Worm (Caenorhabditis elegans): Measurements from ENCODE around the gene rnp-4.
A peak's percentile ranks its signal among the peaks of the same experiment; 100 is the strongest.

rnp-4 gene

ce11 chrIII:4417956-4418355 lies 11.9 kb downstream of the rnp-4 start, which contains the start of the genes R07E5.19 and pdcd-2:
Gene R07E5.19 (minus strand): TSS chrIII:4418056.
Gene pdcd-2 (minus strand): TSS chrIII:4418057.
- no peak for TF ChIP-seq mbf-1 (tag; optimal IDR thresholded peaks at IDR 0.05)
- no peak for TF ChIP-seq nhr-77 (tag; optimal IDR thresholded peaks at IDR 0.05)
- no peak for TF ChIP-seq sem-4 (tag; optimal IDR thresholded peaks at IDR 0.05)
- TF ChIP-seq nhr-6 (tag; optimal IDR thresholded peaks at IDR 0.05), result no peak
- TF ChIP-seq ZK546.5 (tag; optimal IDR thresholded peaks at IDR 0.05), result no peak
- TF ChIP-seq aly-2 (tag; optimal IDR thresholded peaks at IDR 0.05), result no peak
- TF ChIP-seq nhr-23 (tag; optimal IDR thresholded peaks at IDR 0.05), result no peak
- no peak for TF ChIP-seq ceh-82 (tag; optimal IDR thresholded peaks at IDR 0.05)
- no peak for TF ChIP-seq ama-1 (optimal IDR thresholded peaks at IDR 0.05)
- TF ChIP-seq elt-3 (tag; optimal IDR thresholded peaks at IDR 0.05), result no peak
- no peak for TF ChIP-seq ztf-4 (tag; optimal IDR thresholded peaks at IDR 0.05)
- no peak for TF ChIP-seq mdl-1 (tag; optimal IDR thresholded peaks at IDR 0.05)
- no peak for TF ChIP-seq alr-1 (tag; optimal IDR thresholded peaks at IDR 0.05)
- no peak for TF ChIP-seq lin-39 (tag; optimal IDR thresholded peaks at IDR 0.05)
- TF ChIP-seq sma-3 (GFP tag; optimal IDR thresholded peaks at IDR 0.05), result no peak
- TF ChIP-seq skn-1 (tag; optimal IDR thresholded peaks at IDR 0.05), result no peak
- TF ChIP-seq Y55F3AM.14 (GFP tag; optimal IDR thresholded peaks at IDR 0.05), result no peak

- TF ChIP-seq ztf-1 (GFP tag; conservative IDR thresholded peaks at IDR 0.05) (no peak), lin-13 (GFP tag; optimal IDR thresholded peaks at IDR 0.05) (peak; percentile 52), unc-39 (tag; optimal IDR thresholded peaks at IDR 0.05) (no peak), ceh-82 (tag; optimal IDR thresholded peaks at IDR 0.05) (no peak), mab-5 (tag; optimal IDR thresholded peaks at IDR 0.05) (peak; percentile 6), R02D3.7 (tag; optimal IDR thresholded peaks at IDR 0.05) (no peak), unc-55 (GFP tag; optimal IDR thresholded peaks at IDR 0.05) (peak; percentile 62), F13H6.1 (tag; optimal IDR thresholded peaks at IDR 0.05) (peak; percentile 59), ztf-11 (tag; optimal IDR thresholded peaks at IDR 0.05) (no peak), gmeb-1 (tag; optimal IDR thresholded peaks at IDR 0.05) (peak; percentile 88), nhr-12 (tag; optimal IDR thresholded peaks at IDR 0.05) (no peak), unc-62 (GFP tag; optimal IDR thresholded peaks at IDR 0.05) (no peak), nhr-23 (tag; optimal IDR thresholded peaks at IDR 0.05) (no peak), alr-1 (tag; optimal IDR thresholded peaks at IDR 0.05) (no peak), nhr-129 (tag; optimal IDR thresholded peaks at IDR 0.05) (peak; percentile 38), nhr-237 (tag; optimal IDR thresholded peaks at IDR 0.05) (no peak), sma-3 (GFP tag; optimal IDR thresholded peaks at IDR 0.05) (peak; percentile 67), nhr-21 (tag; optimal IDR thresholded peaks at IDR 0.05) (peak; percentile 38), elt-3 (tag; optimal IDR thresholded peaks at IDR 0.05) (no peak), egl-27 (tag; optimal IDR thresholded peaks at IDR 0.05) (no peak), C34F6.9 (tag; optimal IDR thresholded peaks at IDR 0.05) (peak; percentile 73), dmd-4 (tag; optimal IDR thresholded peaks at IDR 0.05) (no peak), elt-1 (tag; optimal IDR thresholded peaks at IDR 0.05) (no peak), fos-1 (tag; optimal IDR thresholded peaks at IDR 0.05) (no peak), nhr-25 (tag; optimal IDR thresholded peaks at IDR 0.05) (peak; percentile 20), mbf-1 (tag; optimal IDR thresholded peaks at IDR 0.05) (no peak), Y55F3AM.14 (GFP tag; optimal IDR thresholded peaks at IDR 0.05) (no peak), mdl-1 (tag; optimal IDR thresholded peaks at IDR 0.05) (no peak), nhr-10 (tag; optimal IDR thresholded peaks at IDR 0.05) (no peak), peb-1 (tag; optimal IDR thresholded peaks at IDR 0.05) (no peak), nhr-77 (tag; optimal IDR thresholded peaks at IDR 0.05) (no peak), snpc-4 (tag; optimal IDR thresholded peaks at IDR 0.05) (peak; percentile 58), lsy-2 (tag; optimal IDR thresholded peaks at IDR 0.05) (peak; percentile 61 to 82), lin-39 (tag; optimal IDR thresholded peaks at IDR 0.05) (no peak), nhr-11 (tag; optimal IDR thresholded peaks at IDR 0.05) (no peak), lin-11 (tag; optimal IDR thresholded peaks at IDR 0.05) (peak; percentile 43), sma-9 (GFP tag; optimal IDR thresholded peaks at IDR 0.05) (peak; percentile 61), sma-9 (tag; optimal IDR thresholded peaks at IDR 0.05) (no peak), ztf-4 (tag; optimal IDR thresholded peaks at IDR 0.05) (no peak), ama-1 (optimal IDR thresholded peaks at IDR 0.05) (peak; percentile 48), ZK546.5 (tag; optimal IDR thresholded peaks at IDR 0.05) (no peak), crh-2 (tag; optimal IDR thresholded peaks at IDR 0.05) (peak; percentile 66), skn-1 (tag; optimal IDR thresholded peaks at IDR 0.05) (no peak), ceh-16 (tag; optimal IDR thresholded peaks at IDR 0.05) (no peak)
Measured at ce11 chrIII:4419117-4419978, 13.3 kb downstream of the rnp-4 start, which contains the start of the genes R07E5.7 and cku-80. Gene R07E5.7 (minus strand): TSS chrIII:4419167. Gene cku-80 (plus strand): TSS chrIII:4419848.
